Worm (Caenorhabditis elegans): Measurements from ENCODE around the gene bcs-1.

Gene bcs-1

ce11 chrII:8612470-8612869 is 41.6 kb downstream of the bcs-1 start, which contains the start of gene T22C8.1:
TSS of gene T22C8.1 (plus strand) at chrII:8612770.
- TF ChIP-seq pbrm-1 (GFP tag; IDR thresholded peaks at IDR 0.05): no peak
- no peak for TF ChIP-seq dox-1 (GFP tag; IDR thresholded peaks at IDR 0.05)
- TF ChIP-seq let-526 (GFP tag; IDR thresholded peaks at IDR 0.05): no peak
- no peak for TF ChIP-seq mes-4 (tag; optimal IDR thresholded peaks at IDR 0.05)
- TF ChIP-seq lsy-27 (tag; optimal IDR thresholded peaks at IDR 0.05; ENCODE audit: borderline replicate concordance, insufficient read depth): no peak
- no peak for TF ChIP-seq unc-130 (GFP tag; optimal IDR thresholded peaks at IDR 0.05)
- TF ChIP-seq nhr-120 (GFP tag; IDR thresholded peaks at IDR 0.05): no peak
- no peak for TF ChIP-seq madf-3 (GFP tag; IDR thresholded peaks at IDR 0.05)
- no peak for TF ChIP-seq attf-3 (GFP tag; conservative IDR thresholded peaks at IDR 0.05)
- no peak for TF ChIP-seq efl-1 (GFP tag; optimal IDR thresholded peaks at IDR 0.05)
- TF ChIP-seq lin-35 (GFP tag; optimal IDR thresholded peaks at IDR 0.05): no peak
- TF ChIP-seq hmg-20 (GFP tag; IDR thresholded peaks at IDR 0.05): no peak
- TF ChIP-seq ceh-100 (GFP tag; IDR thresholded peaks at IDR 0.05): no peak
- TF ChIP-seq sea-2 (GFP tag; IDR thresholded peaks at IDR 0.05): no peak
- no peak for TF ChIP-seq F23B12.7 (tag; optimal IDR thresholded peaks at IDR 0.05; ENCODE audit: insufficient read depth)
- no peak for TF ChIP-seq zim-3 (tag; optimal IDR thresholded peaks at IDR 0.05)
- TF ChIP-seq ztf-3 (GFP tag; optimal IDR thresholded peaks at IDR 0.05): no peak
- no peak for TF ChIP-seq cebp-2 (GFP tag; IDR thresholded peaks at IDR 0.05)
- no peak for TF ChIP-seq snpc-3.4 (tag; optimal IDR thresholded peaks at IDR 0.05)

- TF ChIP-seq akir-1 (GFP tag; optimal IDR thresholded peaks at IDR 0.05) (no peak), nhr-179 (tag; optimal IDR thresholded peaks at IDR 0.05) (no peak), egl-18 (GFP tag; IDR thresholded peaks at IDR 0.05) (no peak), B0035.1 (tag; optimal IDR thresholded peaks at IDR 0.05) (no peak), snpc-3.4 (tag; optimal IDR thresholded peaks at IDR 0.05) (no peak), F10E7.11 (tag; optimal IDR thresholded peaks at IDR 0.05) (no peak)
Measured at ce11 chrII:8616155-8616554, 45.3 kb downstream of the bcs-1 start.

- TF ChIP-seq Y95B8A.8 (GFP tag; IDR thresholded peaks at IDR 0.05) (no peak), K12H6.12 (tag; optimal IDR thresholded peaks at IDR 0.05) (no peak), bed-1 (GFP tag; IDR thresholded peaks at IDR 0.05) (no peak), C17E4.6 (GFP tag; IDR thresholded peaks at IDR 0.05) (no peak), C06A6.2 (GFP tag; conservative IDR thresholded peaks at IDR 0.05) (no peak), cebp-1 (GFP tag; IDR thresholded peaks at IDR 0.05) (no peak), cebp-1 (tag; optimal IDR thresholded peaks at IDR 0.05) (no peak), dox-1 (GFP tag; IDR thresholded peaks at IDR 0.05) (no peak), cebp-2 (GFP tag; IDR thresholded peaks at IDR 0.05) (no peak), nhr-27 (tag; optimal IDR thresholded peaks at IDR 0.05) (no peak), Y53G8AR.9 (GFP tag; conservative IDR thresholded peaks at IDR 0.05) (no peak), bed-2 (GFP tag; IDR thresholded peaks at IDR 0.05) (no peak), chd-7 (tag; optimal IDR thresholded peaks at IDR 0.05) (no peak), F52B5.7 (tag; optimal IDR thresholded peaks at IDR 0.05) (no peak), madf-8 (GFP tag; conservative IDR thresholded peaks at IDR 0.05) (no peak), T07F8.4 (tag; optimal IDR thresholded peaks at IDR 0.05) (no peak), ets-4 (GFP tag; optimal IDR thresholded peaks at IDR 0.05) (no peak), aptf-3 (GFP tag; IDR thresholded peaks at IDR 0.05) (no peak)
Measured at ce11 chrII:8617516-8617915, 46.6 kb downstream of the bcs-1 start, which contains the start of gene chhy-1. TSS of gene chhy-1 (minus strand) at chrII:8617616.

Data from whole organism, young adult.